Worm (Caenorhabditis elegans): ENCODE data around the gene ZK1240.5.
A peak's percentile ranks its signal among the peaks of the same experiment; 100 is the strongest.

The ZK1240.5 gene

ce11 chrII:2312747-2313146 lies 5.0 kb downstream of the ZK1240.5 start, which contains the start of the genes trim-21 and B0281.1:
Gene trim-21, minus strand, starts transcription at chrII:2312847.
Gene B0281.1, plus strand, starts transcription at chrII:2313067.
- TF ChIP-seq R02D3.7 (tag; optimal IDR thresholded peaks at IDR 0.05) (no peak), lin-39 (tag; optimal IDR thresholded peaks at IDR 0.05) (no peak), nhr-12 (tag; optimal IDR thresholded peaks at IDR 0.05) (no peak), lin-15B (tag; optimal IDR thresholded peaks at IDR 0.05) (no peak)

- TF ChIP-seq ZK546.5 (tag; optimal IDR thresholded peaks at IDR 0.05) (no peak), pha-4 (tag; optimal IDR thresholded peaks at IDR 0.05) (no peak), skn-1 (tag; optimal IDR thresholded peaks at IDR 0.05) (no peak), ztf-4 (tag; optimal IDR thresholded peaks at IDR 0.05) (no peak), unc-39 (tag; optimal IDR thresholded peaks at IDR 0.05) (no peak), fos-1 (tag; optimal IDR thresholded peaks at IDR 0.05) (no peak), ztf-11 (tag; optimal IDR thresholded peaks at IDR 0.05) (no peak), nhr-67 (tag; optimal IDR thresholded peaks at IDR 0.05) (no peak), elt-1 (tag; optimal IDR thresholded peaks at IDR 0.05) (no peak), nhr-43 (tag; optimal IDR thresholded peaks at IDR 0.05; ENCODE audit: poor library complexity, severe bottlenecking) (no peak), eor-1 (tag; optimal IDR thresholded peaks at IDR 0.05) (no peak), hmg-11 (tag; optimal IDR thresholded peaks at IDR 0.05) (no peak), jun-1 (tag; optimal IDR thresholded peaks at IDR 0.05) (no peak), mml-1 (tag; optimal IDR thresholded peaks at IDR 0.05) (no peak), sea-2 (GFP tag; optimal IDR thresholded peaks at IDR 0.05) (no peak), nhr-11 (tag; optimal IDR thresholded peaks at IDR 0.05) (no peak), R02D3.7 (tag; optimal IDR thresholded peaks at IDR 0.05) (no peak)
Observed at ce11 chrII:2306741-2307140, 11.0 kb downstream of the ZK1240.5 start, which contains the start of gene B0281.3. Gene B0281.3, plus strand, starts transcription at chrII:2307041.

- TF ChIP-seq pqm-1 (tag; optimal IDR thresholded peaks at IDR 0.05) = peak; percentile 59
- no peak for TF ChIP-seq aly-2 (tag; optimal IDR thresholded peaks at IDR 0.05)
- no peak for TF ChIP-seq ceh-82 (tag; optimal IDR thresholded peaks at IDR 0.05)
- TF ChIP-seq fkh-10 (GFP tag; optimal IDR thresholded peaks at IDR 0.05) = no peak
- no peak for TF ChIP-seq hmg-11 (tag; optimal IDR thresholded peaks at IDR 0.05)
- TF ChIP-seq ceh-28 (tag; optimal IDR thresholded peaks at IDR 0.05) = no peak
- no peak for TF ChIP-seq lin-15B (tag; optimal IDR thresholded peaks at IDR 0.05)
- no peak for TF ChIP-seq skn-1 (tag; optimal IDR thresholded peaks at IDR 0.05)
- no peak for TF ChIP-seq R02D3.7 (tag; optimal IDR thresholded peaks at IDR 0.05)
- TF ChIP-seq mdl-1 (tag; optimal IDR thresholded peaks at IDR 0.05) = no peak
- peak; percentile 56 for TF ChIP-seq elt-2 (tag; optimal IDR thresholded peaks at IDR 0.05)
- no peak for TF ChIP-seq nfya-1 (tag; optimal IDR thresholded peaks at IDR 0.05; ENCODE audit: insufficient read depth)
Observed at ce11 chrII:2305507-2305906, 12.2 kb downstream of the ZK1240.5 start.

- TF ChIP-seq nhr-77 (tag; optimal IDR thresholded peaks at IDR 0.05) (no peak), ceh-82 (tag; optimal IDR thresholded peaks at IDR 0.05) (no peak), pqm-1 (tag; optimal IDR thresholded peaks at IDR 0.05) (no peak), nhr-23 (tag; optimal IDR thresholded peaks at IDR 0.05) (no peak), daf-12 (tag; optimal IDR thresholded peaks at IDR 0.05) (no peak), nhr-237 (tag; optimal IDR thresholded peaks at IDR 0.05) (no peak), egl-5 (tag; optimal IDR thresholded peaks at IDR 0.05) (no peak), ztf-11 (tag; optimal IDR thresholded peaks at IDR 0.05) (no peak), R02D3.7 (tag; optimal IDR thresholded peaks at IDR 0.05) (no peak), sea-2 (GFP tag; optimal IDR thresholded peaks at IDR 0.05) (no peak), unc-39 (tag; optimal IDR thresholded peaks at IDR 0.05) (no peak), nhr-12 (tag; optimal IDR thresholded peaks at IDR 0.05) (no peak), egl-27 (tag; optimal IDR thresholded peaks at IDR 0.05) (no peak), pha-4 (tag; optimal IDR thresholded peaks at IDR 0.05) (no peak), fos-1 (tag; optimal IDR thresholded peaks at IDR 0.05) (no peak), ceh-9 (tag; optimal IDR thresholded peaks at IDR 0.05) (no peak), lin-15B (tag; optimal IDR thresholded peaks at IDR 0.05) (no peak)
Observed at ce11 chrII:2304575-2304974, 13.2 kb downstream of the ZK1240.5 start.

- TF ChIP-seq ceh-82 (tag; optimal IDR thresholded peaks at IDR 0.05) = no peak
- no peak for TF ChIP-seq nhr-28 (tag; optimal IDR thresholded peaks at IDR 0.05)
- no peak for TF ChIP-seq ztf-4 (tag; optimal IDR thresholded peaks at IDR 0.05)
- TF ChIP-seq fkh-10 (GFP tag; optimal IDR thresholded peaks at IDR 0.05) = no peak
- no peak for TF ChIP-seq elt-2 (tag; optimal IDR thresholded peaks at IDR 0.05)
- no peak for TF ChIP-seq R02D3.7 (tag; optimal IDR thresholded peaks at IDR 0.05)
- TF ChIP-seq ama-1 (optimal IDR thresholded peaks at IDR 0.05) = no peak
- TF ChIP-seq ztf-11 (tag; optimal IDR thresholded peaks at IDR 0.05) = no peak
- no peak for TF ChIP-seq nhr-43 (tag; optimal IDR thresholded peaks at IDR 0.05; ENCODE audit: poor library complexity, severe bottlenecking)
- no peak for TF ChIP-seq unc-39 (tag; optimal IDR thresholded peaks at IDR 0.05)
- no peak for TF ChIP-seq nhr-11 (tag; optimal IDR thresholded peaks at IDR 0.05)
Observed at ce11 chrII:2302330-2302729, 15.4 kb downstream of the ZK1240.5 start, which contains the start of gene B0281.6. Gene B0281.6, minus strand, starts transcription at chrII:2302430.

Data from whole organism, L3 larva.